Fruit fly (Drosophila melanogaster): Measurements from ENCODE around the gene CG42685.

DNA sequence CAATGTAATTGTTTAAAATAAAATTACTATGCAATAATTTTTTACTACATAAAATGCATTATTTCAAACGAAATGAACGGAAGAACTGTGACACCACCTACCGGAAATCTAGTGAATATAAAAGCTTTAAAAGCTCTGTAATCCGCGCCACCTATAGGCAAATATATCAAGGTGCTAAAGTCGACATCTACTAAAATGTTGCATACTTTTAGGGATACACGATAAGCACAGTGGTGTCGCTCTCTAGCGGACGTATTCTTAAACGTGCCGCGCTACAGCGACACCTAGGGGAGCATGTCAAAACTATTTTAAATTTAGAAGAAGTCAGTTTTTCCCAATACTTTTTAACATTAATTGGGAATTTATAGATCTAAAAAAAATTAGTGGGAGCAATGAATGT, 23.8 kb downstream of the CG42685 start:
- TF ChIP-seq ttk (optimal IDR thresholded peaks at IDR 0.05): no peak
- no peak for TF ChIP-seq psq (optimal IDR thresholded peaks at IDR 0.05)

All from Kc167 (cell line).